Worm (Caenorhabditis elegans): Measurements from ENCODE around the gene pik-1.

DNA sequence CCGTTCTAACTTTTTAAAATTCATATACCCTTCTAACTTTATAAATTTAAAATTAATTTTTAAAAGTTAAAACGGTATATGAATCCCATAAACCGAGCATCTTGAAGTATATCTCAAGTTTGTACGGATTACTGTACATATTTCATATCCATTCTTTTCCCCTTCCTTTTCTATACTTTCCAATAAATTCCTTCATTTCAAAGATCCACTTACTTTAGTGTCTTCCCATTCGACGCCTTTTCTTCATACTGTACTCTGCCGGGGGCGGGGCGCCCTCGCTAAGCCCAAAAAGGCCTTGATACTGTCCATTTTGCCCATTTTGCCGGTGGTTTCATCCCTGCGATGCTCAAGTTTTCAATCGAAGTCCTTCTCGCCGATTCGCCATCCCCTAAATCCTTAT is 50.0 kb downstream of the pik-1 start, which contains the start of gene fezf-1:
- TF ChIP-seq ztf-29 (GFP tag; IDR thresholded peaks at IDR 0.05) (no peak), tab-1 (GFP tag; IDR thresholded peaks at IDR 0.05) (no peak), ref-1 (GFP tag; conservative IDR thresholded peaks at IDR 0.05) (no peak), T22C8.4 (GFP tag; IDR thresholded peaks at IDR 0.05) (no peak), cog-1 (tag; optimal IDR thresholded peaks at IDR 0.05) (no peak), klf-2 (GFP tag; conservative IDR thresholded peaks at IDR 0.05) (no peak), med-1 (GFP tag; optimal IDR thresholded peaks at IDR 0.05; ENCODE audit: insufficient read depth) (no peak), flt-1 (GFP tag; IDR thresholded peaks at IDR 0.05) (no peak), ztf-23 (GFP tag; IDR thresholded peaks at IDR 0.05) (no peak)

All from whole organism, midembryonic.